Worm (Caenorhabditis elegans) whole organism, L4/young adult: ENCODE measurements around the gene ZC443.3.

Experiments used
- dao-5 ChIP-seq: sonication (generic microtip); optimal IDR thresholded peaks from 2 replicates; lab custom pipeline; 2016; ENCODE audit warnings: missing genotype, missing genetic modification characterization, moderate library complexity, missing compliant biosample characterization
- him-1 ChIP-seq: sonication (generic microtip); optimal IDR thresholded peaks from 2 replicates; lab custom pipeline; 2016; ENCODE audit warnings: missing genotype, missing genetic modification reagents, missing genetic modification characterization, missing compliant biosample characterization

ce11 chrV:12806190-12806589, 7.7 kb downstream of the ZC443.3 start, which contains the start of gene ZC443.7:
- TF ChIP-seq dao-5 (tag; lab: Kevin White, UChicago) (no peak), him-1 (tag; lab: Kevin White, UChicago) (no peak)
